Fruit fly (Drosophila melanogaster) S2 (cell line): ENCODE results near the gene Muc4B.

Experiments
- CG8478 ChIP-seq: fragments of >200 bp; optimal IDR thresholded peaks from 2 replicates; lab custom pipeline; 2018
- CTCF ChIP-seq, 2 experiments: fragments of >200 bp; optimal IDR thresholded peaks; 2 replicates each; lab custom pipeline; 2018

Muc4B gene

DNA sequence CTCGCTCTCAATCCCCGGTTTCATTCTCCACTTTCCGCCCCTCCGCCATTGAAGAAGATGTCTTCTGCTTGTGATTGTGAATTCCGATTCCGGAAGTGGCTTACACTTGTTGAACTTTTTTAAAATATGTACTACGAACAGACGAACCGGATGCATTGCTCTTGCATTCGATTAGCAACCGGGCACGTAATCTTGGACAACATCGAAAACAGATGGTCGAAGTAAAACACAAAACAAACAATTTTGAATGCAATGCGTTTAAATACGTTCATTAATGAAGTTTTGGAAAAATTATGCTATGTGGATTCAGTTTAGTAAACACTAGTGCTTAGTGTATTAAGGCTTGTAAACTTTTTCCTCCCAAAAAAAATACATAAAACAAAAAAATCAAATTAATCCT lies at the start of gene Muc4B:
Gene Muc4B, minus strand, starts transcription at position 101 of the 400 bp plus-strand sequence.
- no peak for TF ChIP-seq CG8478 (lab: Kevin White, UChicago)
- TF ChIP-seq CTCF (optimal IDR thresholded peaks at IDR 0.05; lab: Kevin White, UChicago) = no peak

DNA sequence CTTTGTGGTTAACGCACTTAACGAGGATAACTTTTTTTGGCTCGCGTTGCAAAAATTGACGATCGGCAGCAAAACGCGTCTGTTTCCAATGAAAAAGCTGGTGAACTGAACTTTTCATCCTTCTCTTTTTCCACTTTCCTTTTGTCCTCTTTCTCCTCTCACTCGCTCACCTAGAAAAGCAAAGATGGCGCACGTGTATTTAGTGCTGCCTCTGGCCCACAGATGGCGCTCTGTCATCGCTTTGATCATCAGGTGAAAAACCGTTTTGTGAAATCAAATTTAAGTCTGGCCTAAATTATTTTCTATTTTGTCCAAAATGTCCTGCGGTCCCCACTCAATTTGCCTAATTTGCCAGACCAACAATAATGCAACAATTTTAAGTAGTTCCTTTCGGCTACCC lies 47.5 kb upstream of the Muc4B start:
- no peak for TF ChIP-seq CG8478 (lab: Kevin White, UChicago)
- TF ChIP-seq CTCF (optimal IDR thresholded peaks at IDR 0.05; lab: Kevin White, UChicago) = peak; percentile 81 to 82

DNA sequence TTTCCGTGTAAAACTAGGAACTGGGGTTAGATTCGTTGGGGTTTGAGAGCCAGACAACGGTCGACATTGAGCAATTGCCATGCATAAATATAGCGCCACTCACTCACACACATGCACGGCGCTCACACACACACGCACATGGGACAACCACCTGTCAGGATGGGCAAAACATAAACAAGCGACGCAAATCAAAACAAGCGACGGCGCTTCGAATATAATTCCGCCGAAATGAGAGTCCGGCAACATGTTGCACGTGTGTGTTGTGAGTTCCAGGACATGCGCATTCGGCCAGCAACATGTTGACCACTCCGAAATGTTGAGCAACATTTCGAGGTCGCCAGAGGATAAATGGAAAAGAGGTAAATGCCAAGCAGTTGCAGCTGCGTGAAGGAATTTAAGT lies 34.8 kb upstream of the Muc4B start:
- TF ChIP-seq CTCF (optimal IDR thresholded peaks at IDR 0.05; lab: Kevin White, UChicago) (no peak), CG8478 (lab: Kevin White, UChicago) (no peak)

DNA sequence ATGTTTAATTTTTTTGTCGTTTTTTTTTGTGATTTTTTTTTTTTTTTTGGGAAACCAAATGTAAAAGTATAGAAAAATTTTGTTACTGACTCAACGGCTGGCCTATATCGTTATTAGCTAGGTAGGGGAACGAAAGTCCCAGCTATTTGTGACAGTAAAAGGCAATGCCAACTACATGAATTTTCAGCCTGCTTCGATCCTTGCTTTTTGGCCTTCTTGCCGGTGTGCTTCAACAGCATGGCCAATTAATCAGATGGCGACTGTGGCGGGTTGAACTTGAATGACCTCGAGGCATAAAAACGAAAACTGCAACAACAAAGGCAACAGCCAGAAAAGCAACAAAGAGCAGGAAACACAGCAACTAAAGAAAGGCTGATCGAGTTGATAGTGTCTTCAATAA lies 31.9 kb upstream of the Muc4B start, which contains the start of gene CG15578:
Gene CG15578, minus strand, starts transcription at position 101 of the 400 bp plus-strand sequence.
- no peak for TF ChIP-seq CTCF (optimal IDR thresholded peaks at IDR 0.05; lab: Kevin White, UChicago)
- no peak for TF ChIP-seq CG8478 (lab: Kevin White, UChicago)

DNA sequence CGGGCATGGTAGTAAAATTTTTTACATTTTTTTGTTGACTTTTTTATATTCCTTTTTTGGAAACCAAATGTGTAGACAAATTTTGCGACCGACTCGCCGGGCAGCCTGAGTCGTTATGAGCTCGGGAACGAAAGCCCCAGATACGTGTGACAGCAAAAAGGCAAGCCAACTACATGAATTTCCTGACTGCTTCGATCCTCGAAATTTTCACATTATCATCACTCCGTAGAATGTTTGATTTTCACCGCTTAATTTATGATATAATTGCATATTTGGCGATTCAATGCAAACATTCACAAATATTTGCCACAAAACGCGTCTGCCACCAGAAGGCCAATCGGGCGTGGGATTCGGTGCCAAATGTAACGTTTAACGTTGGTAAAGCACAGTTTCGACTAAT lies 31.0 kb upstream of the Muc4B start, which contains the start of gene CG15577:
Gene CG15577, minus strand, starts transcription at position 101 of the 400 bp plus-strand sequence.
- TF ChIP-seq CG8478 (lab: Kevin White, UChicago) = no peak
- no peak for TF ChIP-seq CTCF (optimal IDR thresholded peaks at IDR 0.05; lab: Kevin White, UChicago)

DNA sequence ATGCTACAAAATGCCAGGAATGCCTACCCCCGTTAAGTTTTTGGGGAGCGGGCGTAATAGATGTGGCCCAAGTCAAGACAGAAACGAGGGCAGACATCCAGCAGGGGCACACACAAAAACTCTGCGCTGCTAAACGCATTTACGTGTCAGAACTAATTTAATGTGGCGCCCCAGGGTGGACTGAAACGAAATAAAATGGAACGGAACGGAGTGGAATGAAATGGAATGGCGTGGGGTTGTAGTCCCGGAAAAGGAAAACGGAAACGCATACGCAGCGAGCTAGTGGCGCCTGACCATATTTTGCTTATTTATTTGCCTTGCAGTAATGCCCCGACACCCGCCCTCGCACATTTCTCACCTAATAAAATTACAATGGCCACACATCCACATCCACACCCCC lies 27.6 kb upstream of the Muc4B start:
- TF ChIP-seq CG8478 (lab: Kevin White, UChicago) = no peak
- TF ChIP-seq CTCF (optimal IDR thresholded peaks at IDR 0.05; lab: Kevin White, UChicago) = no peak

DNA sequence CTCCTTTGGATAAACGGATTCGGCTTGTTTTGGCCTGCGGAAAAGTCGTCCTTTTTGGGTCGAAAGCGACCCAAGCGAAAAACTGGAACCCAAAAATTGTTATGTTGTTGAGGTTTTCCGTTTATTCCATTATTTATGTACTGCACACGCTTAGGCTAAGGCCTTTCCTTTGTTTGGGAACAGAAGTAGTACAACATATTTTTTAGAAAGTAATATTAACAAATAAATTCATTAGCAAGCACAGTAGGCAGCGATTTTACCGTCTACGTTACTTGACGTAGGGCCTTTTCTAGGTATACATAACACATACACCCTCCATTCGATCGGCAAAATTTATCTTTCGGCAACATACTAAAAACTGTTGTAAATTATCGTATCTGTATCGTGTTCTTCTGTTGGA lies 22.5 kb upstream of the Muc4B start, which contains the start of gene CG15572:
Gene CG15572, plus strand, starts transcription at position 301 of the 400 bp plus-strand sequence.
- TF ChIP-seq CTCF (optimal IDR thresholded peaks at IDR 0.05; lab: Kevin White, UChicago) (no peak), CG8478 (lab: Kevin White, UChicago) (no peak)

DNA sequence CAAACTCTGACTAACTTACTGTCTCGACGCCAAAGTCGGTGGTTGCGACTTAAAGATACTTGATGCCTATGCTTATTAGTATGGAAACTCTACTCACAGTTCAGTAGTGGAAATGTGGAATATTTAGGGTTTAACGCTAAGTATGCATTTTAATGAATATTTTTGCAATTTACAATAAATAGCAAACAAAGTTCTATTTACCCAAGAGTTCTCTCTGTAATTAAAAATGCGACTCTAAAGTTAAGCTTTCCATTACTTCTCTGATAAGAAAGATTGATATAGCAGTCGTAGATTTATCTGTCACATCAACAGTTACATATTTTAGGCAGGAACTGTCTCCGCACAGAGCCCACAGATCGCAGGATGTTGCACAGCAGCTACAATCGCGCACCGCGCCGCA lies 19.9 kb upstream of the Muc4B start, which contains the start of gene CG12691:
Gene CG12691, plus strand, starts transcription at position 301 of the 400 bp plus-strand sequence.
- TF ChIP-seq CG8478 (lab: Kevin White, UChicago) (no peak), CTCF (optimal IDR thresholded peaks at IDR 0.05; lab: Kevin White, UChicago) (no peak)

DNA sequence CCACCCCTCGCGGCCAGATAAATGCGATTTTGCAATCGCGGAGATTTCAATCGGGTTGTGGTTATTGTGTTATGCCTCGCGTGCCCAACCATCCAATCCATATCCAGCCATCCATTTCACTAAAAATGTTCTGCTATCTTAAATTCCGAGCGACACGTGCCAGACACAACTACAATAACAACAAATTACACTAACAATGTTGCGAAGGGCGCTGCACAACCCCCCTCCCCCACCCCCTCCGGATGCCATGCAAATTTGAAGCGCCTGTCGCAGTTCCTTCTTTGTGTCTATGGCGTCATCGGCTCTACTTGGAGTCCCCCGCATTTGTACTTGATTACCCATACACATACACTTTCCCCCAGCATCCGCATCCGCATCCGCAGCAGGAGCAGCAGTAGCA lies 19.4 kb upstream of the Muc4B start:
- TF ChIP-seq CG8478 (lab: Kevin White, UChicago) (no peak), CTCF (optimal IDR thresholded peaks at IDR 0.05; lab: Kevin White, UChicago) (no peak)

DNA sequence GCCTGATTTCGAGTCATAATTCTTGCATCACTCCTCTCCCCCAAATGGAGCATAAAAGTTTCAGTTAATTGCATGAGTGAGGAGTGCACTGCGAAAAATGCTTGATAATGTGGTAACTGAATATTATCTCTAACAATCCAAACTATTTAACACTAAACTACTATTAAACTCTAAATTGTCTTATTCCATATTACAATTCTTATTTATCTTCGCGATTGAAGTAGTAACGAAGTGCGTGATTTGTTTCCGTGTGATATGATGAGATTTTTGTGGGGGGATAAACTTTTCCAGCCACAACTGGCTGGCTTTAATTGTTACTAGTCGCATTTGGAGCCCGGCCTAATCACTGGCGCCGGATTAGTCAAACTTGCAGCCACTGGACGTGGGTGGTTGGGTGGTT lies 18.4 kb upstream of the Muc4B start:
- TF ChIP-seq CG8478 (lab: Kevin White, UChicago) (no peak), CTCF (optimal IDR thresholded peaks at IDR 0.05; lab: Kevin White, UChicago) (no peak)

DNA sequence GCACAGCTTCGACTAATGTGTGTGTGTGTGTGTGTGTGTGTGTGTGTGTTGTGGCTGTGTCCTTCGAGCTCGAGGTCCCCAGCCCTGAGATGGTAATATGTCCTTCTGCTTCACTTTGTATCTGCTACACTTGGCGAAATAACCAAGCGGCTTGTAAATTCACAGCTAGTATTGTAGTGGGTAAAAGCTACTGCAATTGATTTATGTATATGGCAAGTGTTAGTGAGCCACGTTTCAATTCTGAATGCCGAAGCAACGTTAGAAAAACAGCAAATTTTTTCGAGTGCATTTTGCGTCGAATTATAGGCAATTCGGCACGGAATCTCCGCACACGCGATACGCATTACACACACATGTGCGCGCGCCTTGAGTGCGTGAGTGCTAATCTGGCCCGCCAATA lies 16.7 kb upstream of the Muc4B start:
- TF ChIP-seq CG8478 (lab: Kevin White, UChicago) = no peak
- no peak for TF ChIP-seq CTCF (optimal IDR thresholded peaks at IDR 0.05; lab: Kevin White, UChicago)

DNA sequence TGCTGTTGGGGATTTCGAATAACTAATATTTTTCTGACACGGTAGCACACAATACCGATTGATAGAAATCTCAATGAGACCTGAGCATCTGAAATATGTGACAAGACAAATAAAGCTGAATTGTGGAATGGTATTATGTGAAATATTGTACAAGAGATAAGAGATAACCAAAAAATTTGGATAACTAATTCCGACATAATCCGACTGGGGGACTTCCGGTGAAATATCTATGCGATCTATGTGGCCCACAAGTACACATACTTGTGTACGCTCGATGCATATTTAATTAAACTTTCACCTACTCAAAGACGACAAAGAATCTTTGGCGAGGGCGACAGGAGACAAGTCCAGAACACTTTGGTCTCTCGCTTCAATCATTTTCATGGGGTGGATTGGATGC lies 6.8 kb upstream of the Muc4B start, which contains the start of gene CG15576:
Gene CG15576, minus strand, starts transcription at position 101 of the 400 bp plus-strand sequence.
- TF ChIP-seq CG8478 (lab: Kevin White, UChicago) (no peak), CTCF (optimal IDR thresholded peaks at IDR 0.05; lab: Kevin White, UChicago) (no peak)

DNA sequence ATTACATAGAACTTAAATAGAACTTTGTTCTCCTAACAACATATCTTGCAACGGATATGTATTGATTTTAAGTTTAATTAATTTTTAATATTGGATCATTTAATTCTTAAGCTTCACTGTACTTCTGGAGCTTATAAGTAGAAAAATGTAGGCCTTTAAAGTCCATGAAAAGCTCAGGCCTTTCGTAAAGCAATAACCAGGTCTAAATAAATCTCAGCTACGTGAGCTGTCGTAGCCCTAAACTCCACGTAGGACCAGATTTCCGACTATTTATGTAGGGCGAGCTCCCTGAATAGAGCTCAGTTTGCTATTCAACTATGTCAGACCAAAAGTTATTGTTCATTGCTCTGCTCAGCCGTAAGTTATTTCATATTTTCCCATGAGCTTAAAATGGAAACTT lies 2.1 kb upstream of the Muc4B start, which contains the start of gene CG43135:
Gene CG43135, plus strand, starts transcription at position 301 of the 400 bp plus-strand sequence.
- TF ChIP-seq CG8478 (lab: Kevin White, UChicago) (no peak), CTCF (optimal IDR thresholded peaks at IDR 0.05; lab: Kevin White, UChicago) (no peak)

DNA sequence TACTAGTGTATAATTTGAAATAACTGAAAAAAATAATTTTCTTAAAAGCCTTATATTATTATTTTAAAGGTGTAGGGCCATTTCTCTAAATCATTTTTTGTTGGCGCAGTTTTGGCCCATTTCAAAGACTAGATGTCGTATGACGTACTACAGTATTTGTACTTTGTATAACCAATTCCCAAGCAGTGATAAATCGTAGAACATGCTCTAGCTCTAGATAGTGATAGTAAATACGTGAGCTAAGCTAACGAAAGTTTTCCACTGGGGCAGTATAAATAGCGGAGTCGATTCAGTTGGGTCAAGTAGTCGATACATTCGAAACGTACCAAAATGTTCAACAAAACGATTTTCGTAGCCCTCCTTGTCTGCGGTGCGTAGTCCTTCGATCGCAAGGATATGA lies 1.1 kb upstream of the Muc4B start, which contains the start of gene CG43134:
Gene CG43134, plus strand, starts transcription at position 301 of the 400 bp plus-strand sequence.
- TF ChIP-seq CTCF (optimal IDR thresholded peaks at IDR 0.05; lab: Kevin White, UChicago) = no peak
- no peak for TF ChIP-seq CG8478 (lab: Kevin White, UChicago)

DNA sequence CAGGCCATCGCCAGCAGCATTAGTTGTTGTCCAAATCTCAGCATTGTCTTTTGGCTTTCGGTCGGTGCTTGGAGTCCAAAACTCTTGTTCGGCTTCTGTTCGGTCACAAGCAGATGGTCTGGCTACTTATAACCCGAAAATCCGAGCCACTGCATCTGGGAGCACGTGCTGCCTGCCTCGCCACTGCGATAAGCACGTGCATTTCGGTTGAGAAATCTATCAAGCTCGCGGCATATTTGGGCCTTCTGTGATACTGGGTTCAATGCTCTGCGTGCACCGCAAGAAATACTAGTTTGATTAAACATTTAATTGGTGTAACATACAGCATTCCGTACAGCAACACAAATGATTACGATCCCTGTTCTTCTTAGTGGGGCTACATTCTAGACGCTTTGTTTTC lies 3.2 kb downstream of the Muc4B start, which contains the start of gene Femcoat:
Gene Femcoat, minus strand, starts transcription at position 101 of the 400 bp plus-strand sequence.
- no peak for TF ChIP-seq CG8478 (lab: Kevin White, UChicago)

DNA sequence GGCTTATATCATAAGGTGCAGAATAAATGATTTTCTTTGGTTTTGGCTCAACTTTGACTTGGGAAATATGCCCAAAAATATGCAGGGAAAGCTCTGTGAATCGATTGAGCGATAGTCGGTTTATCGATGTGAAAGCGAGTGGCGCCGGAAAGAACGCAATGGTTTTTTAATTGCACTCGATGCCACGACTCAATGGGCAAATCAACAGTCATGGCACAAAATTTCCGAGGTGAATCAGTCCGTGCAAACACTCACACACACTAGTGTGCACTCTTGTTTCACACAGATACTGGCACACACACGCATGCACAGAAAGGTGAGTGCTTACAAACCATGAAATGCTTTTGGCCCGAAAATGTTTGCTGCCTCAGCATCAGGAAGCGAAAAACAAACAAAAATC lies 5.8 kb downstream of the Muc4B start:
- TF ChIP-seq CG8478 (lab: Kevin White, UChicago) (no peak), CTCF (optimal IDR thresholded peaks at IDR 0.05; lab: Kevin White, UChicago) (no peak)
